Worm (Caenorhabditis elegans): ENCODE data around the gene M01B2.10.

DNA sequence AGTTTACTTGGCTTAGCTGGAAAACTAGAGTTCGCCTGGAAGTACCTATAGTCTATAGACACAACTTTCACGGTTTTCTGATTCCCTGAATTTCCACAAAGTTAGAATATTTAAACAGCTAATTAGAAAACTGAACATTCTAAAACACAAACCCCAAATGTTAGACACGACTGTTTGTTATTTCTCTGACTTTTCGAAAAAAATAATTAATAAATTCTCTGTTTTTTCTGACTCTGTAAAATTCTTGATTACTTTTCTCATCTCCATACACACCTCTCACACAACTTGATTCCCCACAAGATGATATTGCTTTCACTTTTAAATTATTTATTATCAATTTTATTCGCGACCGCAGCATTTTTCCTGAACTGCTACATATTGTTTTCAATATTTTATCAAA lies 8.7 kb downstream of the M01B2.10 start, which contains the start of gene srbc-75:
- TF ChIP-seq pqm-1 (tag; optimal IDR thresholded peaks at IDR 0.05) (no peak), sox-4 (tag; optimal IDR thresholded peaks at IDR 0.05) (no peak), lim-6 (tag; optimal IDR thresholded peaks at IDR 0.05) (no peak), odd-2 (tag; optimal IDR thresholded peaks at IDR 0.05) (no peak), nhr-11 (tag; optimal IDR thresholded peaks at IDR 0.05) (no peak), F13H6.1 (tag; optimal IDR thresholded peaks at IDR 0.05) (no peak), ceh-30 (tag; optimal IDR thresholded peaks at IDR 0.05) (no peak)
